Fruit fly (Drosophila melanogaster) ovary, adult (tissue): ENCODE data around the gene Lip1.

Source experiments
- CG17801 ChIP-seq: fragments of 200-800 bp; optimal IDR thresholded peaks from 2 replicates; lab custom pipeline; 2019; ENCODE audit warnings: missing biosample characterization, mild to moderate bottlenecking, missing genetic modification characterization, moderate library complexity; ENCODE audit not compliant: partially characterized antibody

The Lip1 gene

DNA sequence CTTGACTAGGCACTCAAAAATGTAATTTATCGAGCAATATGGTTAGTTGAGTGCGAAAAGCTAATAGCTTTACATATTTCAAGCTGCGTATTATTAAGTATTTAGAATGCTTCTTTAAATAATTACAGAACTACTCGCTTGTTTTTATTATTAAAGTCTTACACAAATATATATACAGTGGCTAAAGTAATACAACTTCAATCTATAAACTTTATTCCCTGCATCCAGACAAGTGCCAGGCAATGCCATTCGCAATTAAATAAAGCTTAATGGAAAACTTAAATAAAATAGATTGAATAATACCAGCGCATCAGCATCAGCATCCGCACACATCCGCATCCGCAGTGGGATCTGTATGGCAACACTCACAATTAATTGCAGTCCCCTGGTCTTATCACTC lies 4.9 kb upstream of the Lip1 start:
- TF ChIP-seq CG17801 (GFP tag; lab: Kevin White, UChicago), result no peak

DNA sequence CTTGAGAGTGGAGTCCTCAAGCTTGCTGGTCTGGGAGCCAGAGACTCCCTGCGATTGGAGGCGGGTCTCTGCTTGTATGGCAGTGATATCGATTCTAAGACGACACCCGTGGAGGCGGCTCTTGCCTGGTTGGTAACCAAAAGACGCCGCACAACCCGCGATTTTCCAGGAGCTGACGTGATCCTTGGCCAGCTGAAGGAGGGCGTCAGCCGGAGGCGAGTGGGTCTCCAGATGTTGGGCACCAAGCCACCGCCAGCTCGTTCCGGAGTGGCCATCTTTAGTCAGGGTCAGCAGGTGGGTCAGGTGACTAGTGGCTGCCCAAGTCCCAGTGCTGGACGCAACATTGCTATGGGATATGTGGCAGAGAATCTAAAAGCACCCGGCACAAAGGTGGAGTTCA lies 3.1 kb upstream of the Lip1 start:
- no peak for TF ChIP-seq CG17801 (GFP tag; lab: Kevin White, UChicago)

DNA sequence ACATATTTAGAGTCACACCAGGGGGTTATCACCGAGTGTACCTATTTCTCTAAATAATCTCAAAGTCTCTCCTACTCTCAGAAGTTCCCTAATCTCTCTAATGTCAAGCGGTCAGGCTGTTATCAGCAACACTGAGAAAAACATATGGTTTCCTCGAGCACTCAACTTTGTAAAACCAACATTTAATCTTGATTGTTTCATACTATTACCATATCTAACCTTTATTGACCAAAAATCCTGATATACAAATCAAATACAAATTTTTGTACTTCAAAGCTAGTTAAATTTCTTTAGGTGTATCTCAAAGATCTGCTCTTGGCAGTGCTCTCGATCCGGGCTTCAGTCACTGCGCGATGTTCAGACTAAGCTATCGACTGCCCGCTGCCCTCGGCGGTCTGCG lies 1.9 kb upstream of the Lip1 start, which contains the start of gene CG6415:
Gene CG6415, plus strand, starts transcription at position 341 of the 400 bp plus-strand sequence.
- no peak for TF ChIP-seq CG17801 (GFP tag; lab: Kevin White, UChicago)

DNA sequence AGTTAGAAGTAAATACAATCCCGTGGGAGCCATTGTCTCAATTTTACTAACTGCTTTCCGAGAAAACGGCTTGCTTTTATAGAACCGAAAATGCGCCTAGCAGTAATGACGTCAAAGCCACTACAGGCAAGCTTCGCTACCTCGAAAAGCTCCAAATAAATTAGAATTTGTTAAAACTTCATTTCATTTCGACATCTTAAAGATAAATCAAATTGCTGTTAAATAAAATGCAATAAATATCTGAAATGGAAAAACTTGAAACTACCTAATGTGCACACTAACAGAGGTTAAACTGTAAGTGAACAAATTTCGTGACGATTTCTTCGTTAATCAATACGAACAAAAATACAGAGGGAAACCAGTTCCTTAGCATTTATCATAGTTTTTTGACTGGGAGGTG lies 3.4 kb downstream of the Lip1 start, which contains the start of gene CG7300:
Gene CG7300, minus strand, starts transcription at position 52 of the 400 bp plus-strand sequence.
- no peak for TF ChIP-seq CG17801 (GFP tag; lab: Kevin White, UChicago)

DNA sequence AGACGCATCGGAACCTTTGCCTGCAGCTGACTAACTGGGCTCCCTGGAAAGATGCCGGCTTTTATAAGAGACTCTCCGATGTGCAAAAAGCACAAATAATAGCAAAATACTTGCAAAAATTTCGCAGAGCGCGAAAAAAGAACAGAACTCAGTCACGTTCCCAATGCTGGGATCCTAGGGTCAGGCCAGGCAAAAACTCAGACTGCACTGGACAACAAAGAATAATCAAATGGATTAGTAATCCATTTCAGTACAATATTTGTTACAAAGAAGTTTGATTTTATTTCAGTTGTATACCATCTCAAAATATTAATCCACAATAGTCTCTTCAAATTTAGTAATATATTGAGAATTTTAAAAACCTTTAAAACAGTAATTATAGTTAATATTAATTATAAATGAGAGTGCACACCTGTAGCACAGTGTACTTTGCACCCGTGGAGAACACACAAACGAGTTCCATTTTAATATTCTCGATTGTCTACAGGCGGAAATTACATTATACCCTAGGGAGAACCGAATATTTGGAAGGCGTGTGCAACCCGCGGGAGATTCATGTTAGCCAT lies 7.2 kb downstream of the Lip1 start, which contains the start of gene CG17108:
Gene CG17108, minus strand, starts transcription at position 51 of the 566 bp plus-strand sequence.
- no peak for TF ChIP-seq CG17801 (GFP tag; lab: Kevin White, UChicago)

DNA sequence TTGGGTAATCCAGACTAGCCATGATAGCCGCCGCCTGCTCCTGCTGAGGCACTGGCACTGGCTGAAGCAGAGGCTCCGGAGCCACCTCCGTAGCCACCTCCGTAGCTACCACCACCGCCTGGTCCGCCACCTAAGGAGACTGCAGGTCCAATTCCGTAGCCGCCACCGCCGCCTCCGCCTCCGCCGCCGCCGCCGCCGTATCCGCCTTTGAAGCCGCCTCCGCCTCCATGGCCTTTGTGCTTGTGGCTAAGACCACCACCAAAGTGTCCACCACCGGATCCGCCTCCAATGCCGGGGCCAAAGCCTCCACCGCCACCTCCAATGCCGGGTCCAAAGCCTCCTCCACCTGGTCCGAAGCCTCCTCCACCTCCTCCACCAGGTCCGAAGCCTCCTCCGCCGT lies 8.3 kb downstream of the Lip1 start:
- no peak for TF ChIP-seq CG17801 (GFP tag; lab: Kevin White, UChicago)

DNA sequence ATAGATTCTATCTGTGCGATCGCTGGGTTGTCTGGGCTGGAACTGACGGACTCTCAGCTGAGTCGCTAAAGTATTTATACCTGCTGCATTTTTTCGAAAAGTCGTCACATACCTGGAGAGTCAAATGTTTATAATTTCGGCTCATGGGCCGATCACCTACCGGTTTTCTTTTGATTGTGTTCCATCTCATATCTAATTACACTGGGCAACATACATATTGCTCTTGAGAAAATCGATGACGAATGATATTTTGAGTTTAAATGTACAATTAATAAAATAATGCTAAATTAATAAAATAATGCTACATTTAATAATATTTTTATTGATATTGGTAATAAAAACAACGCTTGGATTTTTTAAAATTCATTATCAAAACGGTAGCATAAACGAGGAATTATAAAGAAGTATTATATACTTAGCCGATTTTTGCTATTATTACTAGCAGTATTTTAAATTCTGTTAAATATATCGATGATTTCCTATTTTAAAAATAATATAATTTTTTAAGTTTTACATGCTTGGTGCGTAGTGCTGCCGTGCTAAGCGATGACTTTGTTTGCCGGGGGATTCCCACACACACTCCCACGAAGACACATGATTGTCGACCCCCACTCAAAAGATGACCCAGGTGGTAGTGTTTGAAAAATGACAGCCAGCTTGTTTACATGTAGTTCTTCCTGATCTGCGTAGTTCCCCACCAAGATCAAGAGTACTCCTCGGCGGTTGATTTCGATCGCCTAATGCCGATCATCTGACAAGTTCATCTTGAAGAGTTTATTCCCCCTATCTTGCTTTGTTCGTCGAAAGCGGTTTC lies 11.9 kb downstream of the Lip1 start, which contains the start of gene CG7294:
Gene CG7294, minus strand, starts transcription at position 51 of the 814 bp plus-strand sequence.
- TF ChIP-seq CG17801 (GFP tag; lab: Kevin White, UChicago), result no peak

DNA sequence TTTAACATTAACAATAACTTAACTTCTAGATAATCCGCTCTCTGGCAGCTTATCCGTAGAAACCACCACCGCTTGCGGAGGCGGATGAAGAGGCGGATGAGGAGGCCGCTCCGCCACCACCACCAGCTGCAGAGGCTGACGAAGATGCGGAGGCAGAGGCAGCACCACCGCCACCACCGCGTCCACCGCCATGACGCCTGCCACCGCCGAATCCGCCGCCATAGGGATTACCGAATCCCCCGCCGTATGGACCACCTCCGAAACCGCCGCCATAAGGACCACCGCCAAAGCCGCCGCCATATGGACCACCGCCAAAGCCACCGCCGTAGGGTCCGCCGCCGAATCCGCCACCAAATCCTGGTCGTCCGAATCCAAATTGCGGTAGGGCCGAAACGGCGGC lies 12.6 kb downstream of the Lip1 start:
- no peak for TF ChIP-seq CG17801 (GFP tag; lab: Kevin White, UChicago)

DNA sequence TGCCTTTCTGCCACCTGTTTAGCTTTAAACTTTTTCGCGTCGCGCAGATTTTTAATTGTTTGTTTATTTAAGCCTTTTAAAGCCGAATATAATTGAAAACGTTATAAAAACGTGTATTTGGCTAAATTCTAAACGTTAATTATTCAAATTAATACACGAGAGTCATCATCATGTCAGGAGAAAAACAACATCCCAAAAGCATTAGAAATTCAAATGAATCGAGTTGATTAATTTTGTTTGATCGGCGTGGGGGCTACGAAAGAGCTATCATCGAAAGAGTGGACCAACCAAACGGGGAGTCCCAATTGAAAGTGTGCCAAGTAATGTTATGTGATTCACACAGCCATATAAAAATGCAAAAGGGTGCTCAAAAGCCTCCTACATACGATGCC lies 13.6 kb downstream of the Lip1 start:
- no peak for TF ChIP-seq CG17801 (GFP tag; lab: Kevin White, UChicago)

DNA sequence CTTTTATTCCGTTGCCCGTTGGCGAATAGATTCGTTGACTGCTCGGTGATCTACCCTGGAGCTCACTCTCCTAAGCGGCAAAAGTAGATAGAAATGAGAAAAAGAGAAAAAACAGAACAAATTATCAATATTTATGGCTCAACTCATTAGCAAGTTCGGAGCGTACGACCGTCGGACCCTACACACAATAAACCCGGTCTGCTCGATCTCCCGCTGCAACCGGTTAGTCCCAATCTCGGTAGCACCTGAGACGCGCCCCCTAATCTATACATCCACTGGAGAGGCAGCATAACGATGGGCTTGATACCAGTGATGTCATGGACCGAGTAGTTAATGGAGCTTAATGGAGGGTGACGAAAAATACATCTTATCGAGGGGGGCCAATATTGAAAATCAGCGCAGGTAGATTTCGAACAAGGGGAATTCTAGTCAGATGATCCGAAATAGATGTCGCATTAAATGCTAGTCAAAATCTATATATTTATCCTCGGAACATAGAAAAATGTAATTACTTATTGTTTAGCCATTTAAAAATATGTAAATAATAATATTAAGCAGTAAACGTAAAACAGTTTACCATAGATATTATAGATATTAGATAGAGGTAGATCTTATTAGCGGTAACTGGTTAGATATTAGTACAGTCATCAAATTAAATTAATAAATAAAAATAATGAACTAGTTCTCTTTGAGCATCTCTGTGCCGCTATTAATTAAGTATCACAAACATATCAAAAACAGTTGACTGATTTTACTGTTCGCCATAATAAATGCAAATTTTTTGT lies 14.1 kb downstream of the Lip1 start, which contains the start of gene CG7296:
Gene CG7296, minus strand, starts transcription at position 58 of the 785 bp plus-strand sequence.
- no peak for TF ChIP-seq CG17801 (GFP tag; lab: Kevin White, UChicago)

DNA sequence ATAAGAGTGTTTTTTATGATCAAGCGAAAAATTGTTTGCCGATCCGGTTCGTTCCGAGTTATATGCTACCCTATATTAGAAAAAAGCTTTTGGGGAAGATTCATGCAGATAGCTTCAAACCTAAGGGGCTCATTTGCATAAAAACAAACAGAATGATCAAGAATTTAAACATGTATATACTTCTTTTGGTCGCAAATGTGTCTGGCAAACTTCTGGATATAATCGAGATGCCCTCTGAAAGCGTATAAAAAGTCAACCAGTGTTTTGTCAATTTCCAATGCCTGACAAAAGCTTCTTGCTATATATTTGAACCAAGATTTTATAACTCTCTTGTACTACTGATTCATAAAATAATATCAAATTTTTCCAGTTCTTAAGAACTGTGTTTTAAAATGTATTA lies 15.7 kb downstream of the Lip1 start:
- TF ChIP-seq CG17801 (GFP tag; lab: Kevin White, UChicago), result no peak

DNA sequence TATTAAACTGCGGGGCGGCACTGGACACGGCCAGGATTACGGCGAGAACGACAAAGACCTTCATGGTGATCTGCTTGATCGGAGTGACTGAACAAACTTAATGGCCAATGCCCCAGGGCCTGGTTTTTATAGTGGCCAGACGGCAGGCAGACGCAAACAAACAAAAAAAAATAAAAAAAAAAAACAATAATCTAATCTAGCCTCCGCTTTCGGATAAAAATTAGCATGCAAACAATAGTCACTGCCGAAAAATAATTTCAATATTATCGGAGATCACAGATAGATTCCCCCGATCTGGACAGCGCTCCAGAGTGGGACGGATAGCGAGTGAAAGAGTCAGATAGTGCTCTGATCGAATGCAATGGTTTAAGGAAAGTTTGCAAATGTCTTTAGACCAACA lies 17.0 kb downstream of the Lip1 start, which contains the start of gene CG7299:
Gene CG7299, minus strand, starts transcription at position 101 of the 400 bp plus-strand sequence.
- TF ChIP-seq CG17801 (GFP tag; lab: Kevin White, UChicago), result no peak

DNA sequence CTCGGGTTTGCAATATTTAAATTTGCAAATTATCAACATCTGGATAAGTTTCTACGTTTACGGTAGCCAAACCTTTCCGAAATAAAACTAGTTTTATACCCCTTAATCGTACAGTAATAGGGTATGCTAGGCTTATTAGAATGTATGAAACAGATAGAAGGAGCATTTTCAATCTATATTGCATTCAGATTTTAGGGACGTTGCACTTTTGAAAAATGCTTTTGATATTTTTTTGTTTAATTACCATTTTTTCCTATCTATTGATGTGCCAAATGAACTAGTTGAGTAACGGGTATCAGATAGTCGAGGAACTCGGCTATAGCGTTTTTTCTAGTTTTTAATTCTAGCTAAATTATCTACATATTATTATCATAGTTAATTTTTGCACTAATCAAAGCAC lies 18.4 kb downstream of the Lip1 start:
- no peak for TF ChIP-seq CG17801 (GFP tag; lab: Kevin White, UChicago)

DNA sequence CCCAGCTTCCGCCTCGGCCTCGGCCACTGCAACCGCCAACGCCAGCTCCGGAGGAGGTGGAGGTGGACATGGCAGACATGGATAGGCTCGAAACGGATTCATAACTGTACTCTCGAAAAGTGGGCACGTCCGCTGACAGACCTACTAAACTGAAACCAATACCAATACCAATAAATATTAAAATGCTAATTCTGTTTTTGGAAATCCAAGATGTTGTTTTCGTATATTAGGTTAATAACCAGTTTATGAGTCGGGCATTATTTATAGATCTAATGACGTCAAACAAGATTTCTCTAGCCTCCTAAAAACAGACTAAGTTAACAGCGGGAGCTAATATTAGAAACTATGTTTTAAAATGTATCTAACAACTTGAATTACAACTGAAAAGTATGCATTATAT lies 19.1 kb downstream of the Lip1 start:
- no peak for TF ChIP-seq CG17801 (GFP tag; lab: Kevin White, UChicago)

DNA sequence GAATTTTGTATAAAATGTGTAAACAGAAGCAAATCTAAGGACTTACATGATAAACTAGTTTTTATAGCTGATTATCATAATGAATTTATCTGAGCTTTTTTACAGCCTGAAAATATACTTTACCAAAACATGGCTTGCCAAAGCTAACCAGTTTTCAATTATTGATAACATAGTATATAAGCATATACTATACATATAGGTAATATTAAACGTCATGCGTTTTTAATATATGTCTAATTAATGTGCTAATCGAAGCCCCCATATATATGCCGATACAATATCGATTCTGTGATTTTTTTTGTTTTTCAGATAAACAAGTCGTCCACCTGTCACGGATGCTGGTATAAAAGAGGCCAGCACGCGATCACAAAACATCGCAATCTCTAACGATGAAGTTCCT lies 19.7 kb downstream of the Lip1 start, which contains the start of gene CG17107:
Gene CG17107, plus strand, starts transcription at position 301 of the 400 bp plus-strand sequence.
- no peak for TF ChIP-seq CG17801 (GFP tag; lab: Kevin White, UChicago)
